Worm (Caenorhabditis elegans) whole organism, early embryonic: ENCODE results near the gene C46A5.6.

Source experiments
- scrt-1 ChIP-seq: fragments of 200-800 bp; sonication (Bioruptor generic); IDR thresholded peaks from 2 replicates; pipeline ENCODE4 v1.3.6; 2022; ENCODE audit warnings: missing genetic modification characterization, missing compliant biosample characterization
- tbx-37 ChIP-seq: fragments of 200-800 bp; sonication (Bioruptor generic); conservative IDR thresholded peaks from 2 replicates; pipeline ENCODE4 v1.3.6; 2022; ENCODE audit warnings: missing genetic modification reagents, missing genetic modification characterization, missing compliant biosample characterization
- tra-4 ChIP-seq: sonication (generic microtip); optimal IDR thresholded peaks from 2 replicates; lab custom pipeline; 2017; ENCODE audit warnings: missing genetic modification characterization, missing compliant biosample characterization

- TF ChIP-seq tra-4 (tag; lab: Kevin White, UChicago) (no peak), tbx-37 (GFP tag; lab: Robert Waterston, UW) (no peak), scrt-1 (no peak)
Measured at ce11 chrIV:7710824-7711223, 52.8 kb downstream of the C46A5.6 start, which contains the start of gene nhr-8.
